Worm (Caenorhabditis elegans): ENCODE data around the gene thoc-7.

- TF ChIP-seq flt-1 (GFP tag; IDR thresholded peaks at IDR 0.05) (no peak), ama-1 (optimal IDR thresholded peaks at IDR 0.05) (no peak), F13C5.2 (tag; optimal IDR thresholded peaks at IDR 0.05) (no peak), aly-1 (tag; optimal IDR thresholded peaks at IDR 0.05) (no peak), hmg-4 (GFP tag; optimal IDR thresholded peaks at IDR 0.05) (no peak), hmbx-1 (tag; optimal IDR thresholded peaks at IDR 0.05) (no peak), sea-1 (GFP tag; conservative IDR thresholded peaks at IDR 0.05) (no peak), tra-4 (tag; optimal IDR thresholded peaks at IDR 0.05) (no peak)
Observed at ce11 chrIV:13878123-13878522, 4.4 kb upstream of the thoc-7 start.
